Worm (Caenorhabditis elegans) whole organism, L1 larva: ENCODE measurements around the gene C18D4.4.

Experiments used
- C16A3.4 ChIP-seq: fragments of 150-350 bp; optimal IDR thresholded peaks from 2 replicates; lab custom pipeline; 2014; ENCODE audit warnings: missing biosample characterization, missing genetic modification characterization
- C34B4.2 ChIP-seq: sonication (generic microtip); optimal IDR thresholded peaks from 2 replicates; lab custom pipeline; 2017; ENCODE audit warnings: mild to moderate bottlenecking, missing genetic modification characterization, missing compliant biosample characterization
- aha-1 ChIP-seq: fragments of 150-350 bp; optimal IDR thresholded peaks from 2 replicates; lab custom pipeline; 2014; ENCODE audit warnings: missing biosample characterization, missing genetic modification characterization
- alr-1 ChIP-seq: fragments of 200-800 bp; sonication (Bioruptor generic); optimal IDR thresholded peaks from 2 replicates; lab custom pipeline; 2018; ENCODE audit warnings: borderline replicate concordance, mild to moderate bottlenecking, missing genetic modification characterization, missing compliant biosample characterization
- aly-2 ChIP-seq: fragments of 150-350 bp; optimal IDR thresholded peaks from 2 replicates; lab custom pipeline; 2014; ENCODE audit warnings: missing biosample characterization, missing genetic modification characterization
- ceh-63 ChIP-seq: fragments of 200-800 bp; sonication (Bioruptor generic); optimal IDR thresholded peaks from 2 replicates; lab custom pipeline; 2018; ENCODE audit warnings: mild to moderate bottlenecking, missing genetic modification characterization, missing compliant biosample characterization
- ceh-8 ChIP-seq: fragments of 200-800 bp; sonication (Bioruptor generic); optimal IDR thresholded peaks from 2 replicates; lab custom pipeline; 2018; ENCODE audit warnings: mild to moderate bottlenecking, missing genetic modification characterization, moderate library complexity, missing compliant biosample characterization
- ceh-82 ChIP-seq, 3 experiments: fragments of 150-350 bp in 1 of 3; sonication (generic microtip) in 2 of 3; optimal IDR thresholded peaks; 2 replicates each; lab custom pipeline; 2014 to 2017; ENCODE audit warnings: missing biosample characterization in 3 of 3, missing genetic modification characterization in 3 of 3
- ces-1 ChIP-seq: fragments of 150-350 bp; optimal IDR thresholded peaks from 2 replicates; lab custom pipeline; 2014; ENCODE audit warnings: missing biosample characterization, missing genetic modification reagents, missing genetic modification characterization
- dpl-1 ChIP-seq, 3 experiments: fragments of 150-350 bp in 2 of 3; sonication (generic microtip) in 1 of 3; optimal IDR thresholded peaks; 2 replicates each; lab custom pipeline; 2014 to 2017; ENCODE audit warnings: missing biosample characterization in 3 of 3, missing genetic modification characterization in 3 of 3, missing genetic modification reagents in 3 of 3
- dsc-1 ChIP-seq: sonication (generic microtip); optimal IDR thresholded peaks from 2 replicates; lab custom pipeline; 2016; ENCODE audit warnings: mild to moderate bottlenecking, missing genetic modification characterization, missing compliant biosample characterization
- fkh-10 ChIP-seq: sonication (generic microtip); optimal IDR thresholded peaks from 2 replicates; lab custom pipeline; 2017; ENCODE audit warnings: missing biosample characterization, missing genetic modification reagents, missing genetic modification characterization
- fkh-4 ChIP-seq: sonication (generic microtip); optimal IDR thresholded peaks from 2 replicates; lab custom pipeline; 2016; ENCODE audit warnings: missing compliant biosample characterization, missing genetic modification characterization, borderline replicate concordance
- hlh-17 ChIP-seq: fragments of 200-800 bp; sonication (Bioruptor generic); optimal IDR thresholded peaks from 2 replicates; lab custom pipeline; 2018; ENCODE audit warnings: missing genetic modification characterization, mild to moderate bottlenecking, missing compliant biosample characterization, moderate library complexity, borderline replicate concordance
- jun-1 ChIP-seq: fragments of 150-350 bp; optimal IDR thresholded peaks from 2 replicates; lab custom pipeline; 2014; ENCODE audit warnings: missing biosample characterization, missing genetic modification reagents, missing genetic modification characterization
- lin-14 ChIP-seq: fragments of 200-800 bp; sonication (Bioruptor generic); optimal IDR thresholded peaks from 2 replicates; lab custom pipeline; 2018; ENCODE audit warnings: mild to moderate bottlenecking, missing genetic modification characterization, moderate library complexity, missing compliant biosample characterization
- lin-15B ChIP-seq: fragments of 150-350 bp; sonication (generic microtip); optimal IDR thresholded peaks from 3 replicates; lab custom pipeline; 2014; ENCODE audit warnings: missing biosample characterization, missing genetic modification characterization
- mab-9 ChIP-seq: fragments of 200-800 bp; sonication (Bioruptor generic); IDR thresholded peaks from 2 replicates; pipeline ENCODE4 v1.3.6; 2022; ENCODE audit warnings: missing genetic modification reagents, missing genetic modification characterization, missing compliant biosample characterization
- mdl-1 ChIP-seq, 2 experiments: fragments of 150-350 bp; optimal IDR thresholded peaks; 2 replicates each; lab custom pipeline; 2014 to 2017; ENCODE audit warnings: missing biosample characterization in 2 of 2, missing genetic modification characterization in 2 of 2, inconsistent platforms in 1 of 2
- nhr-12 ChIP-seq: sonication (generic microtip); optimal IDR thresholded peaks from 2 replicates; lab custom pipeline; 2017; ENCODE audit warnings: missing biosample characterization, missing genetic modification characterization
- nhr-19 ChIP-seq: fragments of 200-800 bp; sonication (Bioruptor generic); conservative IDR thresholded peaks from 2 replicates; pipeline ENCODE4 v1.3.6; 2022; ENCODE audit warnings: missing genetic modification characterization, missing compliant biosample characterization
- nhr-28 ChIP-seq: fragments of 150-350 bp; optimal IDR thresholded peaks from 2 replicates; lab custom pipeline; 2014; ENCODE audit warnings: missing biosample characterization, missing genetic modification characterization
- nhr-76 ChIP-seq: sonication (generic microtip); optimal IDR thresholded peaks from 2 replicates; lab custom pipeline; 2017; ENCODE audit warnings: missing biosample characterization, missing genetic modification characterization
- nhr-85 ChIP-seq: sonication (generic microtip); peaks from one replicate; lab custom pipeline; 2016; ENCODE audit warnings: missing genetic modification characterization, inconsistent platforms, missing compliant biosample characterization
- pag-3 ChIP-seq: sonication (generic microtip); optimal IDR thresholded peaks from 2 replicates; lab custom pipeline; 2017; ENCODE audit warnings: missing genetic modification characterization, mild to moderate bottlenecking, missing compliant biosample characterization, antibody characterized with exemption, borderline replicate concordance; ENCODE audit not compliant: insufficient read depth
- pax-3 ChIP-seq: fragments of 200-800 bp; sonication (Bioruptor generic); optimal IDR thresholded peaks from 2 replicates; lab custom pipeline; 2018; ENCODE audit warnings: mild to moderate bottlenecking, missing genetic modification characterization, moderate library complexity, missing compliant biosample characterization
- rnt-1 ChIP-seq: sonication (generic microtip); optimal IDR thresholded peaks from 2 replicates; lab custom pipeline; 2016; ENCODE audit warnings: mild to moderate bottlenecking, missing genetic modification characterization, moderate library complexity, missing compliant biosample characterization
- skn-1 ChIP-seq: fragments of 150-350 bp; optimal IDR thresholded peaks from 2 replicates; lab custom pipeline; 2014; ENCODE audit warnings: missing biosample characterization, missing genetic modification characterization
- swsn-7 ChIP-seq: sonication (generic microtip); optimal IDR thresholded peaks from 2 replicates; lab custom pipeline; 2016; ENCODE audit warnings: missing genetic modification characterization, missing compliant biosample characterization
- tbx-2 ChIP-seq: sonication (generic microtip); optimal IDR thresholded peaks from 2 replicates; lab custom pipeline; 2016; ENCODE audit warnings: missing genetic modification characterization, missing compliant biosample characterization
- unc-130 ChIP-seq: fragments of 150-350 bp; optimal IDR thresholded peaks from 2 replicates; lab custom pipeline; 2017; ENCODE audit warnings: missing biosample characterization, missing genetic modification characterization, inconsistent platforms
- unc-62 ChIP-seq: fragments of 150-350 bp; optimal IDR thresholded peaks from 2 replicates; lab custom pipeline; 2014; ENCODE audit warnings: missing biosample characterization, missing genetic modification reagents, missing genetic modification characterization
- unc-86 ChIP-seq: sonication (generic microtip); optimal IDR thresholded peaks from 2 replicates; lab custom pipeline; 2016; ENCODE audit warnings: missing genetic modification characterization, missing compliant biosample characterization
- vab-15 ChIP-seq: sonication (generic microtip); optimal IDR thresholded peaks from 2 replicates; lab custom pipeline; 2017; ENCODE audit warnings: missing genotype, mild to moderate bottlenecking, missing genetic modification characterization, missing compliant biosample characterization
- zip-4 ChIP-seq: fragments of 200-800 bp; sonication (Bioruptor generic); optimal IDR thresholded peaks from 2 replicates; lab custom pipeline; 2018; ENCODE audit warnings: mild to moderate bottlenecking, missing genetic modification characterization, moderate library complexity, missing compliant biosample characterization
- ztf-4 ChIP-seq: fragments of 150-350 bp; optimal IDR thresholded peaks from 2 replicates; lab custom pipeline; 2014; ENCODE audit warnings: missing biosample characterization, missing genetic modification characterization

The C18D4.4 gene

ce11 chrV:17533200-17533599, 1.9 kb upstream of the C18D4.4 start:
- no peak for TF ChIP-seq vab-15 (tag; lab: Kevin White, UChicago)

- no peak for TF ChIP-seq mdl-1 (tag; optimal IDR thresholded peaks at IDR 0.05; lab: Kevin White, UChicago)
- TF ChIP-seq C16A3.4 (tag; lab: Kevin White, UChicago), result no peak
- TF ChIP-seq dsc-1 (tag; lab: Kevin White, UChicago), result no peak
- TF ChIP-seq ceh-82 (tag; optimal IDR thresholded peaks at IDR 0.05; lab: Kevin White, UChicago), result no peak
- no peak for TF ChIP-seq unc-62 (GFP tag; lab: Kevin White, UChicago)
- no peak for TF ChIP-seq fkh-4 (tag; lab: Kevin White, UChicago)
These were observed 1.4 kb upstream of the C18D4.4 start, which contains the start of gene C18D4.3 for ce11 chrV:17532686-17533085. Gene C18D4.3 (minus strand): TSS chrV:17532786.

ce11 chrV:17530486-17530885, 824 bp downstream of the C18D4.4 start, which contains the start of gene C18D4.12:
Gene C18D4.12 (minus strand): TSS chrV:17530586.
- no peak for TF ChIP-seq unc-130 (tag; lab: Kevin White, UChicago)
- TF ChIP-seq rnt-1, result no peak
- no peak for TF ChIP-seq vab-15 (tag; lab: Kevin White, UChicago)
- no peak for TF ChIP-seq lin-15B (tag; lab: Kevin White, UChicago)
- TF ChIP-seq lin-14 (GFP tag; lab: Kevin White, UChicago), result no peak
- no peak for TF ChIP-seq nhr-76 (tag; lab: Kevin White, UChicago)
- TF ChIP-seq dpl-1 (GFP tag; optimal IDR thresholded peaks at IDR 0.05; lab: Kevin White, UChicago), result no peak
- TF ChIP-seq C34B4.2 (tag; lab: Kevin White, UChicago), result no peak
- no peak for TF ChIP-seq ces-1 (GFP tag; lab: Kevin White, UChicago)
- no peak for TF ChIP-seq nhr-85 (tag; lab: Kevin White, UChicago)
- no peak for TF ChIP-seq zip-4 (GFP tag; lab: Kevin White, UChicago)
- no peak for TF ChIP-seq skn-1 (tag; lab: Kevin White, UChicago)

DNA sequence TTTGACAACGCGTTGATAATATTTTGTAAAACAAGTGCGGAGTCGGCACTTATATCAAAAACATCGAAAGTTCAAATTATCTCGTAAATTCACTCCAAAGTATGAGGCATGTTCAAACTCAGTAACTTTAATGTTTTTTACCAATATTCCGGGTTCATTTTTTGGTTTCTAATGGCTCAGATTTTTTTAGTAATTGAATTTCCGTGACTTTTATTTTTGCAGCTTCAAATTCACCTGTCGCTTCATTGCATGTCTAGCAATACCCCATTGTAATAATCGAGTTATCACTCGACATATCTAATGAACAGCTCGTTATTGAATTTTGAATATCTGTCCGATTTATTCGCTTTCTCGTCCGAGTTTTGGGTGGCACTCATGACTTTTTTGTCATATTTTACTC, 3.6 kb downstream of the C18D4.4 start, which contains the start of gene srz-90:
Gene srz-90 (plus strand): TSS at position 301 of the 400 bp plus-strand sequence.
- TF ChIP-seq unc-86 (tag; lab: Kevin White, UChicago) (no peak), alr-1 (tag; lab: Kevin White, UChicago) (no peak), ztf-4 (tag; lab: Kevin White, UChicago) (no peak), nhr-19 (no peak), aly-2 (no peak), aha-1 (tag; lab: Kevin White, UChicago) (no peak), ceh-8 (GFP tag; lab: Kevin White, UChicago) (no peak), ceh-63 (GFP tag; lab: Kevin White, UChicago) (no peak), skn-1 (tag; lab: Kevin White, UChicago) (no peak), nhr-12 (tag; lab: Kevin White, UChicago) (no peak), nhr-28 (tag; lab: Kevin White, UChicago) (no peak), tbx-2 (tag; lab: Kevin White, UChicago) (no peak), C34B4.2 (tag; lab: Kevin White, UChicago) (no peak), swsn-7 (no peak), fkh-10 (GFP tag; lab: Kevin White, UChicago) (no peak), jun-1 (tag; lab: Kevin White, UChicago) (no peak), hlh-17 (GFP tag; lab: Kevin White, UChicago) (no peak), mab-9 (GFP tag; lab: Robert Waterston, UW) (no peak), pag-3 (tag; lab: Kevin White, UChicago) (no peak), pax-3 (no peak)
